Fruit fly (Drosophila melanogaster) whole organism, embryonic: Measurements from ENCODE around the gene CG7016.

Source experiments
- CG1024 ChIP-seq: fragments of 200-800 bp; sonication (Bioruptor generic); IDR thresholded peaks from 2 replicates; pipeline ENCODE4 v1.3.6; 2022; ENCODE audit warnings: missing biosample characterization, missing genetic modification characterization
- CG10267 ChIP-seq: fragments of 200-800 bp; sonication (Bioruptor generic); optimal IDR thresholded peaks from 2 replicates; lab custom pipeline; 2018; ENCODE audit warnings: missing biosample characterization, mild to moderate bottlenecking, missing genetic modification characterization, moderate library complexity
- CG10366 ChIP-seq: fragments of 200-800 bp; sonication (Bioruptor generic); IDR thresholded peaks from 2 replicates; pipeline ENCODE4 v1.3.6; 2022; ENCODE audit warnings: missing biosample characterization, missing genetic modification characterization
- CG11695 ChIP-seq: fragments of 200-800 bp; sonication (Bioruptor generic); IDR thresholded peaks from 3 replicates; pipeline ENCODE4 v1.3.6; 2022; ENCODE audit warnings: missing biosample characterization, missing genetic modification characterization
- CG12104 ChIP-seq: fragments of 200-800 bp; sonication (Bioruptor generic); optimal IDR thresholded peaks from 3 replicates; lab custom pipeline; 2016; ENCODE audit warnings: missing biosample characterization, missing genetic modification characterization
- CG12391 ChIP-seq: fragments of 200-800 bp; sonication (Bioruptor generic); optimal IDR thresholded peaks from 3 replicates; lab custom pipeline; 2018; ENCODE audit warnings: missing biosample characterization, mild to moderate bottlenecking, missing genetic modification characterization, moderate library complexity
- CG17802 ChIP-seq: fragments of 200-800 bp; sonication (Bioruptor generic); optimal IDR thresholded peaks from 2 replicates; lab custom pipeline; 2018; ENCODE audit warnings: missing biosample characterization, mild to moderate bottlenecking, missing genetic modification characterization, moderate library complexity
- CG2120 ChIP-seq: fragments of 200-800 bp; sonication (Bioruptor generic); optimal IDR thresholded peaks from 3 replicates; lab custom pipeline; 2016; ENCODE audit warnings: missing biosample characterization, missing genetic modification characterization
- CG3995 ChIP-seq: fragments of 200-800 bp; sonication (Bioruptor generic); optimal IDR thresholded peaks from 3 replicates; lab custom pipeline; 2016; ENCODE audit warnings: missing biosample characterization, missing genetic modification characterization
- CG4282 ChIP-seq: fragments of 200-800 bp; sonication (Bioruptor generic); optimal IDR thresholded peaks from 2 replicates; lab custom pipeline; 2016; ENCODE audit warnings: missing biosample characterization, missing genetic modification characterization
- CG7357 ChIP-seq: fragments of 200-800 bp; sonication (Bioruptor generic); IDR thresholded peaks from 3 replicates; pipeline ENCODE4 v1.3.6; 2022; ENCODE audit warnings: missing biosample characterization, missing genetic modification characterization
- CTCF ChIP-seq: fragments of 200-800 bp; sonication (Bioruptor generic); optimal IDR thresholded peaks from 2 replicates; lab custom pipeline; 2017; ENCODE audit warnings: missing biosample characterization, mild to moderate bottlenecking, missing genetic modification characterization, moderate library complexity
- Deaf1 ChIP-seq: fragments of 200-800 bp; optimal IDR thresholded peaks from 3 replicates; lab custom pipeline; 2019; ENCODE audit warnings: missing biosample characterization, mild to moderate bottlenecking, missing genetic modification characterization, moderate library complexity
- Dp ChIP-seq: fragments of 200-800 bp; sonication (Bioruptor generic); optimal IDR thresholded peaks from 2 replicates; lab custom pipeline; 2018; ENCODE audit warnings: missing biosample characterization, mild to moderate bottlenecking, missing genetic modification characterization, moderate library complexity
- Ets65A ChIP-seq: fragments of 200-800 bp; sonication (Bioruptor generic); peaks from one replicate; lab custom pipeline; 2016; ENCODE audit warnings: missing biosample characterization, missing genetic modification characterization
- Gsc ChIP-seq: fragments of 200-800 bp; sonication (Bioruptor generic); IDR thresholded peaks from 2 replicates; pipeline ENCODE4 v1.3.6; 2022; ENCODE audit warnings: missing biosample characterization, missing genetic modification characterization
- Hey ChIP-seq: fragments of 200-800 bp; sonication (Bioruptor generic); optimal IDR thresholded peaks from 3 replicates; lab custom pipeline; 2018; ENCODE audit warnings: missing biosample characterization, mild to moderate bottlenecking, missing genetic modification characterization
- MTF-1 ChIP-seq: fragments of 200-800 bp; sonication (Bioruptor generic); optimal IDR thresholded peaks from 2 replicates; lab custom pipeline; 2018; ENCODE audit warnings: missing biosample characterization, mild to moderate bottlenecking, missing genetic modification characterization, borderline replicate concordance
- Side ChIP-seq: fragments of 200-800 bp; sonication (Bioruptor generic); optimal IDR thresholded peaks from 2 replicates; lab custom pipeline; 2016; ENCODE audit warnings: missing biosample characterization, missing genetic modification characterization
- Sin3A ChIP-seq: fragments of >200 bp; optimal IDR thresholded peaks from 2 replicates; lab custom pipeline; 2018
- Ssrp ChIP-seq: fragments of 200-800 bp; sonication (Bioruptor generic); optimal IDR thresholded peaks from 2 replicates; lab custom pipeline; 2018; ENCODE audit warnings: missing biosample characterization, mild to moderate bottlenecking, missing genetic modification characterization, moderate library complexity
- aop ChIP-seq: fragments of 200-800 bp; sonication (Bioruptor generic); IDR thresholded peaks from 2 replicates; pipeline ENCODE4 v1.3.6; 2022; ENCODE audit warnings: missing biosample characterization, missing genetic modification characterization
- ara ChIP-seq: fragments of 200-800 bp; sonication (Bioruptor generic); IDR thresholded peaks from 2 replicates; pipeline ENCODE4 v1.3.6; 2022; ENCODE audit warnings: missing biosample characterization, missing genetic modification characterization
- bbx ChIP-seq: fragments of 200-800 bp; sonication (Bioruptor generic); IDR thresholded peaks from 2 replicates; pipeline ENCODE4 v1.3.6; 2022; ENCODE audit warnings: missing biosample characterization, missing genetic modification characterization; ENCODE audit not compliant: partially characterized antibody
- bsh ChIP-seq, 2 experiments: fragments of 200-800 bp; sonication (Bioruptor generic); optimal IDR thresholded peaks; 2 replicates each; lab custom pipeline; 2017 to 2018; ENCODE audit warnings: mild to moderate bottlenecking in 2 of 2, missing biosample characterization in 2 of 2, missing genetic modification characterization in 2 of 2, moderate library complexity in 1 of 2
- cad ChIP-seq: fragments of >200 bp; optimal IDR thresholded peaks from 2 replicates; lab custom pipeline; 2017; ENCODE audit warnings: missing biosample characterization, missing genetic modification characterization
- cas ChIP-seq: fragments of 200-800 bp; sonication (Bioruptor generic); IDR thresholded peaks from 2 replicates; pipeline ENCODE4 v1.3.6; 2022; ENCODE audit warnings: missing biosample characterization, missing genetic modification characterization
- crc ChIP-seq: fragments of 200-800 bp; sonication (Bioruptor generic); optimal IDR thresholded peaks from 2 replicates; lab custom pipeline; 2016; ENCODE audit warnings: missing biosample characterization, missing genetic modification characterization
- da ChIP-seq: fragments of 200-800 bp; sonication (Bioruptor generic); optimal IDR thresholded peaks from 2 replicates; lab custom pipeline; 2016; ENCODE audit warnings: missing biosample characterization, missing genetic modification characterization
- dysf ChIP-seq: fragments of 200-800 bp; sonication (Bioruptor generic); IDR thresholded peaks from 3 replicates; pipeline ENCODE4 v1.3.6; 2022; ENCODE audit warnings: missing biosample characterization, missing genetic modification characterization
- esg ChIP-seq: fragments of 200-800 bp; sonication (Bioruptor generic); conservative IDR thresholded peaks from 2 replicates; pipeline ENCODE4 v1.3.6; 2022; ENCODE audit warnings: missing biosample characterization, missing genetic modification characterization
- exex ChIP-seq: fragments of 200-800 bp; sonication (Bioruptor generic); optimal IDR thresholded peaks from 4 replicates; lab custom pipeline; 2018; ENCODE audit warnings: missing biosample characterization, mild to moderate bottlenecking, missing genetic modification characterization, moderate library complexity
- fd64A ChIP-seq: fragments of 200-800 bp; sonication (Bioruptor generic); optimal IDR thresholded peaks from 3 replicates; lab custom pipeline; 2018; ENCODE audit warnings: missing biosample characterization, mild to moderate bottlenecking, missing genetic modification characterization
- gcm ChIP-seq: fragments of 200-800 bp; sonication (Bioruptor generic); optimal IDR thresholded peaks from 2 replicates; lab custom pipeline; 2019; ENCODE audit warnings: missing biosample characterization, mild to moderate bottlenecking, missing genetic modification characterization, moderate library complexity
- grn ChIP-seq: fragments of 200-800 bp; sonication (Bioruptor generic); optimal IDR thresholded peaks from 3 replicates; lab custom pipeline; 2017; ENCODE audit warnings: missing biosample characterization, missing genetic modification characterization
- hth ChIP-seq: fragments of >200 bp; optimal IDR thresholded peaks from 2 replicates; lab custom pipeline; 2017; ENCODE audit warnings: inconsistent platforms
- jigr1 ChIP-seq: fragments of 200-800 bp; sonication (Bioruptor generic); IDR thresholded peaks from 3 replicates; pipeline ENCODE4 v1.3.6; 2022; ENCODE audit warnings: missing biosample characterization, missing genetic modification characterization
- kni ChIP-seq: fragments of 200-800 bp; sonication (Bioruptor generic); optimal IDR thresholded peaks from 3 replicates; lab custom pipeline; 2017; ENCODE audit warnings: mild to moderate bottlenecking, missing biosample characterization, missing genetic modification reagents, missing genetic modification characterization
- lbe ChIP-seq: fragments of 200-800 bp; sonication (Bioruptor generic); optimal IDR thresholded peaks from 2 replicates; lab custom pipeline; 2016; ENCODE audit warnings: missing biosample characterization, mild to moderate bottlenecking, missing genetic modification characterization
- lola ChIP-seq, 3 experiments: fragments of >200 bp in 2 of 3; fragments of 200-800 bp in 1 of 3; sonication (Bioruptor generic) in 1 of 3; optimal IDR thresholded peaks; 2 replicates each; lab custom pipeline; 2017 to 2019; ENCODE audit warnings: missing biosample characterization in 3 of 3, missing genetic modification characterization in 3 of 3, mild to moderate bottlenecking in 1 of 3, moderate library complexity in 1 of 3
- lov ChIP-seq, 2 experiments: fragments of 200-800 bp in 1 of 2; fragments of >200 bp in 1 of 2; sonication (Bioruptor generic) in 1 of 2; IDR thresholded peaks in 1 of 2; optimal IDR thresholded peaks in 1 of 2; 2 replicates in 1 of 2; 3 replicates in 1 of 2; pipeline versions ENCODE4 v1.3.6 to Lab custom; 2017 to 2022; ENCODE audit warnings: missing biosample characterization in 1 of 2, missing genetic modification characterization in 1 of 2
- nau ChIP-seq: fragments of 200-800 bp; sonication (Bioruptor generic); optimal IDR thresholded peaks from 3 replicates; lab custom pipeline; 2017; ENCODE audit warnings: missing biosample characterization, mild to moderate bottlenecking, missing genetic modification characterization, missing genetic modification reagents
- pros ChIP-seq: fragments of 200-800 bp; sonication (Bioruptor generic); optimal IDR thresholded peaks from 3 replicates; lab custom pipeline; 2019; ENCODE audit warnings: missing biosample characterization, mild to moderate bottlenecking, missing genetic modification characterization, moderate library complexity
- psq ChIP-seq: fragments of 200-800 bp; sonication (Bioruptor generic); optimal IDR thresholded peaks from 2 replicates; lab custom pipeline; 2017; ENCODE audit warnings: missing biosample characterization, missing genetic modification characterization
- rib ChIP-seq: fragments of 200-800 bp; sonication (Bioruptor generic); IDR thresholded peaks from 2 replicates; pipeline ENCODE4 v1.3.6; 2022; ENCODE audit warnings: missing biosample characterization, missing genetic modification characterization
- salm ChIP-seq: fragments of 200-800 bp; sonication (Bioruptor generic); optimal IDR thresholded peaks from 2 replicates; lab custom pipeline; 2018; ENCODE audit warnings: missing biosample characterization, mild to moderate bottlenecking, missing genetic modification characterization
- shn ChIP-seq: fragments of 200-800 bp; sonication (Bioruptor generic); optimal IDR thresholded peaks from 3 replicates; lab custom pipeline; 2016; ENCODE audit warnings: missing biosample characterization, missing genetic modification characterization
- tin ChIP-seq: fragments of 200-800 bp; sonication (Bioruptor generic); optimal IDR thresholded peaks from 3 replicates; lab custom pipeline; 2016; ENCODE audit warnings: missing biosample characterization, missing genetic modification characterization
- zf30C ChIP-seq: fragments of 200-800 bp; sonication (Bioruptor generic); optimal IDR thresholded peaks from 3 replicates; lab custom pipeline; 2018; ENCODE audit warnings: missing biosample characterization, mild to moderate bottlenecking, missing genetic modification characterization
- zfh2 ChIP-seq: fragments of 200-800 bp; sonication (Bioruptor generic); optimal IDR thresholded peaks from 2 replicates; lab custom pipeline; 2016; ENCODE audit warnings: missing biosample characterization, missing genetic modification characterization

The CG7016 gene

DNA sequence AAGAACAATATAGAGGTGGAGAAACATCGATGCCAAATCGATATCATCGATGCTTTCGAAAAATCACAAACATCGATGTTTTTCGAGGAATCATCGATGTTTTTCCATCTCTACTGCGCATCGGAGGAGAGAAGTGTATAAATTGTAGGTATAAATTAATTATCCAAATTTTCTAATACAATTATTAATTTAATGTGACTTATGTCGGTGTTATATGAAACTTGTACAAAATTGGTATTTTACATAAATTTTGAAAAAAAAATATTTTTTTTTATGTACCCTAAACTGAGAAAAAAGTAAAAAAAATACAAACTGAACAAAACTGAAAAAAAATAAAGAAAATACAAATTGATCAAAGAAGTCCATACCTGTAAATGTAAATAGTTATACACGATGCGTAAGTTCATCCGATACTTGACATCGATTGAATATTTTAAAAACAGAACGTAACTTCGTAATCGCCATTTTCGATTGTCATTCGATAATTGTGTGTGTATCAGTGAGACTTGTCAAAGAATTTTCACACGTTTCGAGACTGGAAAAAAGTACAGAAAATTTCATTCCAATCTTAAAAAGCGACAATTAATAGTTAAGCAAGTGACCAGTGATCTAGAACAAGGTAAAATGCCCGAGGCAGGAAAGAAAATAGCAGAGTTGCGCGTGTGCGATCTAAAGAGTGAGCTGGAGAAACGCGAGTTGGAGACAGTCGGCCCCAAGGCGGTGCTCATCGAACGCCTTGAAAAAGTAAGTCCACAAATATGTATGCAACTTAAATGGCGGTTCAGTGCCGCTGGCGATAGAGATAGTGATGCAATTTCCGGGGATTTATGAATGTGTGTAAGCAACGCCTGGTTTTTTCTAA lies 45.5 kb upstream of the CG7016 start, which contains the start of the genes CG5808 and Saf-B (continued):
- no peak for TF ChIP-seq exex (tag; lab: Kevin White, UChicago)
- no peak for TF ChIP-seq cad (GFP tag; lab: Kevin White, UChicago)
- TF ChIP-seq da (GFP tag; lab: Kevin White, UChicago): no peak
- no peak for TF ChIP-seq lbe (GFP tag; lab: Kevin White, UChicago)
- TF ChIP-seq CG12391 (tag; lab: Kevin White, UChicago): peak; percentile 69
- TF ChIP-seq grn: no peak
- no peak for TF ChIP-seq CG1024
- TF ChIP-seq cas: no peak
- no peak for TF ChIP-seq kni (GFP tag; lab: Kevin White, UChicago)
- TF ChIP-seq dysf: peak; percentile 50; the same call in 2 of the 3 replicates
- no peak for TF ChIP-seq ara
- no peak for TF ChIP-seq bsh (GFP tag; optimal IDR thresholded peaks at IDR 0.05; lab: Kevin White, UChicago)
- TF ChIP-seq shn (GFP tag; lab: Kevin White, UChicago): no peak
- TF ChIP-seq esg (GFP tag; lab: Robert Waterston, UW): peak; percentile 33; the same call in 1 of the 2 replicates
- no peak for TF ChIP-seq psq
- TF ChIP-seq lov (optimal IDR thresholded peaks at IDR 0.05; lab: Kevin White, UChicago): no peak
- TF ChIP-seq lov (GFP tag; IDR thresholded peaks at IDR 0.05; lab: Robert Waterston, UW): no peak
- TF ChIP-seq fd64A: no peak
- TF ChIP-seq rib (GFP tag; lab: Robert Waterston, UW): no peak
- no peak for TF ChIP-seq hth (lab: Kevin White, UChicago)
- TF ChIP-seq Ssrp (tag; lab: Kevin White, UChicago): peak; percentile 41
- TF ChIP-seq lola (GFP tag; optimal IDR thresholded peaks at IDR 0.05; lab: Kevin White, UChicago): peak in 1 of 3 experiments; percentile 60
- TF ChIP-seq crc: no peak
- TF ChIP-seq CG3995 (GFP tag; lab: Kevin White, UChicago): peak; percentile 54
- peak; percentile 18 for TF ChIP-seq Dp (GFP tag; lab: Kevin White, UChicago)
- TF ChIP-seq gcm (GFP tag; lab: Kevin White, UChicago): no peak
- peak; percentile 22 for TF ChIP-seq CG2120 (GFP tag; lab: Kevin White, UChicago)
- no peak for TF ChIP-seq MTF-1
- no peak for TF ChIP-seq CG10366 (GFP tag; lab: Robert Waterston, UW)
- no peak for TF ChIP-seq Sin3A (lab: Kevin White, UChicago)
- peak; percentile 74 for TF ChIP-seq CG12104 (GFP tag; lab: Kevin White, UChicago)
- TF ChIP-seq zf30C (GFP tag; lab: Kevin White, UChicago): no peak
- TF ChIP-seq salm (tag; lab: Kevin White, UChicago): no peak
- TF ChIP-seq jigr1: no peak
- no peak for TF ChIP-seq Deaf1 (tag; lab: Kevin White, UChicago)
- TF ChIP-seq CTCF (GFP tag; lab: Kevin White, UChicago): no peak
- peak; percentile 67 for TF ChIP-seq CG10267 (tag; lab: Kevin White, UChicago)
- peak; percentile 2 for TF ChIP-seq CG17802 (tag; lab: Kevin White, UChicago)
- no peak for TF ChIP-seq Hey
- no peak for TF ChIP-seq pros (GFP tag; lab: Kevin White, UChicago)
- TF ChIP-seq CG11695: 0 out of 3 replicates have a peak, but pooled peaks have one; percentile 28
- no peak for TF ChIP-seq CG4282
- no peak for TF ChIP-seq aop (GFP tag; lab: Robert Waterston, UW)
- TF ChIP-seq nau (GFP tag; lab: Kevin White, UChicago): no peak
- no peak for TF ChIP-seq Side (GFP tag; lab: Kevin White, UChicago)
- TF ChIP-seq CG7357 (GFP tag; lab: Robert Waterston, UW): no peak
- TF ChIP-seq bbx (GFP tag; lab: Robert Waterston, UW): peak; percentile 77
- peak; percentile 55 for TF ChIP-seq tin
- TF ChIP-seq Gsc (GFP tag; lab: Robert Waterston, UW): no peak
- TF ChIP-seq Ets65A (GFP tag; lab: Kevin White, UChicago): peak; percentile 93
- TF ChIP-seq zfh2: peak; percentile 31
